Comparison of ENCODE assay signal across 1 fruit fly cellular context in genomic region chrX:5968094-5968723, dm6.
A peak's percentile ranks its signal among the peaks of the same experiment; 100 is the strongest.
TF ChIP-seq lines count a peak whose summit lies in the region.

No protein-coding gene starts in this region.

TF ChIP-seq in whole organism, embryonic, 481 proteins besides CTCF, POLR2A, EP300 and RAD21 (continued from another document):
- peak; percentile 40; the same call in 1 of the 2 replicates for TF ChIP-seq sisA (GFP tag; IDR thresholded peaks at IDR 0.05; lab: Robert Waterston, UW)
- TF ChIP-seq CG1832 (GFP tag; optimal IDR thresholded peaks at IDR 0.05; lab: Kevin White, UChicago) = no peak
- peak; percentile 50 for TF ChIP-seq CG10366 (GFP tag; IDR thresholded peaks at IDR 0.05; lab: Robert Waterston, UW)
- 0 out of 2 replicates have a peak, but pooled peaks have one; percentile 15 for TF ChIP-seq HLH3B (GFP tag; IDR thresholded peaks at IDR 0.05; lab: Robert Waterston, UW)
- TF ChIP-seq CG3407 (GFP tag; optimal IDR thresholded peaks at IDR 0.05; lab: Kevin White, UChicago) = peak; percentile 8
- no peak for TF ChIP-seq CG8281 (tag; optimal IDR thresholded peaks at IDR 0.05; lab: Kevin White, UChicago)
- peak; percentile 47; the same call in 1 of the 3 replicates for TF ChIP-seq dysf (GFP tag; IDR thresholded peaks at IDR 0.05; lab: Robert Waterston, UW)
- peak; percentile 41 for TF ChIP-seq CG7839 (tag; optimal IDR thresholded peaks at IDR 0.05; lab: Kevin White, UChicago)
- TF ChIP-seq CG12391 (tag; optimal IDR thresholded peaks at IDR 0.05; lab: Kevin White, UChicago) = peak; percentile 41
- TF ChIP-seq CG12219 (GFP tag; optimal IDR thresholded peaks at IDR 0.05; lab: Kevin White, UChicago) = peak; percentile 14
- TF ChIP-seq CG11723 (GFP tag; optimal IDR thresholded peaks at IDR 0.05; lab: Kevin White, UChicago) = no peak
- TF ChIP-seq jumu (GFP tag; optimal IDR thresholded peaks at IDR 0.05; lab: Kevin White, UChicago) = peak; percentile 25
- no peak for TF ChIP-seq Gsc (GFP tag; IDR thresholded peaks at IDR 0.05; lab: Robert Waterston, UW)
- TF ChIP-seq tx (GFP tag; optimal IDR thresholded peaks at IDR 0.05; lab: Kevin White, UChicago) = no peak
- TF ChIP-seq ara (GFP tag; IDR thresholded peaks at IDR 0.05; lab: Robert Waterston, UW) = peak; percentile 63; the same call in 1 of the 2 replicates
- TF ChIP-seq vfl (GFP tag; optimal IDR thresholded peaks at IDR 0.05; lab: Kevin White, UChicago) = no peak
- TF ChIP-seq CG8359 (GFP tag; optimal IDR thresholded peaks at IDR 0.05; lab: Kevin White, UChicago; ENCODE audit: borderline replicate concordance) = peak; percentile 6
- TF ChIP-seq jigr1 (GFP tag; IDR thresholded peaks at IDR 0.05; lab: Robert Waterston, UW) = 0 out of 3 replicates have a peak, but pooled peaks have one; percentile 16
- no peak for TF ChIP-seq disco-r (GFP tag; optimal IDR thresholded peaks at IDR 0.05; lab: Kevin White, UChicago)
- TF ChIP-seq zen2 (GFP tag; IDR thresholded peaks at IDR 0.05; lab: Robert Waterston, UW; ENCODE audit: partially characterized antibody) = no peak
- no peak for TF ChIP-seq hkb (optimal IDR thresholded peaks at IDR 0.05; lab: Kevin White, UChicago)
- TF ChIP-seq hkb (GFP tag; IDR thresholded peaks at IDR 0.05; lab: Robert Waterston, UW) = no peak
- TF ChIP-seq az2 (GFP tag; optimal IDR thresholded peaks at IDR 0.05; lab: Kevin White, UChicago) = peak; percentile 43
- no peak for TF ChIP-seq peb (GFP tag; IDR thresholded peaks at IDR 0.05; lab: Robert Waterston, UW)
- no peak for TF ChIP-seq CG10431 (GFP tag; optimal IDR thresholded peaks at IDR 0.05; lab: Kevin White, UChicago)
- peak; percentile 6 for TF ChIP-seq CG17385 (GFP tag; optimal IDR thresholded peaks at IDR 0.05; lab: Kevin White, UChicago)
- TF ChIP-seq CG11695 (GFP tag; IDR thresholded peaks at IDR 0.05; lab: Robert Waterston, UW) = peak; percentile 43; the same call in 1 of the 3 replicates
- TF ChIP-seq phol (tag; optimal IDR thresholded peaks at IDR 0.05; lab: Kevin White, UChicago) = peak; percentile 43
- TF ChIP-seq Side (GFP tag; optimal IDR thresholded peaks at IDR 0.05; lab: Kevin White, UChicago) = no peak
- peak; percentile 18 for TF ChIP-seq grau (tag; optimal IDR thresholded peaks at IDR 0.05; lab: Kevin White, UChicago)
- TF ChIP-seq gsb-n (tag; optimal IDR thresholded peaks at IDR 0.05; lab: Kevin White, UChicago) = no peak
- TF ChIP-seq otp (GFP tag; IDR thresholded peaks at IDR 0.05; lab: Robert Waterston, UW) = peak; percentile 65; the same call in 1 of the 3 replicates
- no peak for TF ChIP-seq Gug (GFP tag; IDR thresholded peaks at IDR 0.05; lab: Robert Waterston, UW)
- 0 out of 3 replicates have a peak, but pooled peaks have one; percentile 26 for TF ChIP-seq sr (GFP tag; IDR thresholded peaks at IDR 0.05; lab: Robert Waterston, UW)
- TF ChIP-seq Jarid2 (GFP tag; optimal IDR thresholded peaks at IDR 0.05; lab: Kevin White, UChicago) = no peak
- 0 out of 2 replicates have a peak, but pooled peaks have one; percentile 16 for TF ChIP-seq Rx (GFP tag; IDR thresholded peaks at IDR 0.05; lab: Robert Waterston, UW)
- TF ChIP-seq CG6683 (GFP tag; optimal IDR thresholded peaks at IDR 0.05; lab: Kevin White, UChicago) = no peak
- TF ChIP-seq D (optimal IDR thresholded peaks at IDR 0.05; lab: Kevin White, UChicago) = no peak
- TF ChIP-seq D (GFP tag; optimal IDR thresholded peaks at IDR 0.05; lab: Kevin White, UChicago) = peak; percentile 40
- TF ChIP-seq Oli (tag; optimal IDR thresholded peaks at IDR 0.05; lab: Kevin White, UChicago) = peak; percentile 50
- peak; percentile 62 for TF ChIP-seq CG6689 (GFP tag; IDR thresholded peaks at IDR 0.05; lab: Robert Waterston, UW)
- TF ChIP-seq CkIIα-i1 (GFP tag; IDR thresholded peaks at IDR 0.05; lab: Robert Waterston, UW) = no peak
- peak; percentile 35 for TF ChIP-seq Six4 (GFP tag; optimal IDR thresholded peaks at IDR 0.05; lab: Kevin White, UChicago)
- TF ChIP-seq ap (GFP tag; IDR thresholded peaks at IDR 0.05; lab: Robert Waterston, UW) = no peak
- no peak for TF ChIP-seq emc (GFP tag; optimal IDR thresholded peaks at IDR 0.05; lab: Kevin White, UChicago)
- peak; percentile 44 for TF ChIP-seq CG14441 (GFP tag; IDR thresholded peaks at IDR 0.05; lab: Robert Waterston, UW)
- no peak for TF ChIP-seq sim (GFP tag; IDR thresholded peaks at IDR 0.05; lab: Robert Waterston, UW)
- TF ChIP-seq HHEX (GFP tag; optimal IDR thresholded peaks at IDR 0.05; lab: Kevin White, UChicago) = no peak
- peak; percentile 11 for TF ChIP-seq chn (GFP tag; optimal IDR thresholded peaks at IDR 0.05; lab: Kevin White, UChicago)
- no peak for TF ChIP-seq pan (optimal IDR thresholded peaks at IDR 0.05; lab: Kevin White, UChicago)
- peak in 1 of 2 experiments; percentile 67 for TF ChIP-seq pan (GFP tag; optimal IDR thresholded peaks at IDR 0.05 in 1 of 2, IDR thresholded peaks at IDR 0.05 in 1 of 2)
- peak; percentile 14; the same call in 1 of the 3 replicates for TF ChIP-seq CG14050 (GFP tag; IDR thresholded peaks at IDR 0.05; lab: Robert Waterston, UW)
- no peak for TF ChIP-seq Dfd (GFP tag; optimal IDR thresholded peaks at IDR 0.05; lab: Kevin White, UChicago)
- TF ChIP-seq lmd (GFP tag; IDR thresholded peaks at IDR 0.05; lab: Robert Waterston, UW) = peak; percentile 38; the same call in 1 of the 2 replicates
- TF ChIP-seq CG1529 (GFP tag; optimal IDR thresholded peaks at IDR 0.05; lab: Kevin White, UChicago) = peak; percentile 16
- no peak for TF ChIP-seq stwl (tag; optimal IDR thresholded peaks at IDR 0.05; lab: Kevin White, UChicago)
- no peak for TF ChIP-seq CG33557 (GFP tag; optimal IDR thresholded peaks at IDR 0.05; lab: Kevin White, UChicago)
- peak; percentile 43 for TF ChIP-seq Blimp-1 (GFP tag; optimal IDR thresholded peaks at IDR 0.05; lab: Kevin White, UChicago)
- peak; percentile 37; the same call in 1 of the 2 replicates for TF ChIP-seq CG31441 (GFP tag; IDR thresholded peaks at IDR 0.05; lab: Robert Waterston, UW)
- TF ChIP-seq CG17829 (tag; optimal IDR thresholded peaks at IDR 0.05; lab: Kevin White, UChicago) = peak; percentile 32
- TF ChIP-seq nau (GFP tag; optimal IDR thresholded peaks at IDR 0.05; lab: Kevin White, UChicago) = no peak
- no peak for TF ChIP-seq da (GFP tag; optimal IDR thresholded peaks at IDR 0.05; lab: Kevin White, UChicago)
- TF ChIP-seq Lhr (GFP tag; optimal IDR thresholded peaks at IDR 0.05; lab: Kevin White, UChicago) = no peak
- no peak for TF ChIP-seq cad (GFP tag; optimal IDR thresholded peaks at IDR 0.05; lab: Kevin White, UChicago)
- TF ChIP-seq H15 (GFP tag; IDR thresholded peaks at IDR 0.05; lab: Robert Waterston, UW) = peak; percentile 15; the same call in 1 of the 3 replicates
- TF ChIP-seq CG2678 (tag; optimal IDR thresholded peaks at IDR 0.05; lab: Kevin White, UChicago) = peak; percentile 24
- peak; percentile 52 for TF ChIP-seq gem (tag; optimal IDR thresholded peaks at IDR 0.05; lab: Kevin White, UChicago)
- peak; percentile 31 for TF ChIP-seq bab2 (GFP tag; optimal IDR thresholded peaks at IDR 0.05; lab: Kevin White, UChicago)
- peak; percentile 52 for TF ChIP-seq ATbp (GFP tag; optimal IDR thresholded peaks at IDR 0.05; lab: Kevin White, UChicago)
- peak; percentile 53 for TF ChIP-seq Sox102F (GFP tag; optimal IDR thresholded peaks at IDR 0.05; lab: Kevin White, UChicago)
- TF ChIP-seq eve (GFP tag; optimal IDR thresholded peaks at IDR 0.05; lab: Kevin White, UChicago) = peak in 1 of 2 experiments; percentile 38
- 0 out of 2 replicates have a peak, but pooled peaks have one; percentile 15 for TF ChIP-seq Doc2 (GFP tag; IDR thresholded peaks at IDR 0.05; lab: Robert Waterston, UW)
- no peak for TF ChIP-seq run (tag; optimal IDR thresholded peaks at IDR 0.05; lab: Kevin White, UChicago)
- TF ChIP-seq esg (GFP tag; conservative IDR thresholded peaks at IDR 0.05; lab: Robert Waterston, UW) = peak; percentile 38; the same call in 1 of the 2 replicates
- TF ChIP-seq zfh1 (GFP tag; IDR thresholded peaks at IDR 0.05; lab: Robert Waterston, UW) = peak; percentile 65
- peak; percentile 42; the same call in 1 of the 2 replicates for TF ChIP-seq Awh (GFP tag; IDR thresholded peaks at IDR 0.05; lab: Robert Waterston, UW)
- peak; percentile 40; the same call in 1 of the 2 replicates for TF ChIP-seq CG1024 (GFP tag; IDR thresholded peaks at IDR 0.05; lab: Robert Waterston, UW)
- TF ChIP-seq CG7357 (GFP tag; IDR thresholded peaks at IDR 0.05; lab: Robert Waterston, UW) = no peak
- TF ChIP-seq sob (GFP tag; IDR thresholded peaks at IDR 0.05; lab: Robert Waterston, UW) = peak; percentile 15; the same call in 1 of the 2 replicates
- TF ChIP-seq CG32532 (GFP tag; IDR thresholded peaks at IDR 0.05; lab: Robert Waterston, UW) = no peak
- TF ChIP-seq Hsf (GFP tag; optimal IDR thresholded peaks at IDR 0.05; lab: Kevin White, UChicago) = peak; percentile 10
- TF ChIP-seq CG10979 (tag; optimal IDR thresholded peaks at IDR 0.05; lab: Kevin White, UChicago) = peak; percentile 50
- TF ChIP-seq so (GFP tag; IDR thresholded peaks at IDR 0.05; lab: Robert Waterston, UW) = no peak; the same call in 2 of the 3 replicates
- peak; percentile 40 for TF ChIP-seq CG5245 (GFP tag; optimal IDR thresholded peaks at IDR 0.05; lab: Kevin White, UChicago)
- TF ChIP-seq Drgx (GFP tag; IDR thresholded peaks at IDR 0.05; lab: Robert Waterston, UW) = peak; percentile 87
- TF ChIP-seq Optix (GFP tag; IDR thresholded peaks at IDR 0.05; lab: Robert Waterston, UW) = 0 out of 3 replicates have a peak, but pooled peaks have one; percentile 43
- peak; percentile 24; the same call in 1 of the 2 replicates for TF ChIP-seq onecut (GFP tag; IDR thresholded peaks at IDR 0.05; lab: Robert Waterston, UW)
- TF ChIP-seq fd96Cb (tag; optimal IDR thresholded peaks at IDR 0.05; lab: Kevin White, UChicago) = peak; percentile 49
- TF ChIP-seq CG11560 (tag; IDR thresholded peaks at IDR 0.05; lab: Robert Waterston, UW) = 0 out of 3 replicates have a peak, but pooled peaks have one; percentile 22
- peak; percentile 21 for TF ChIP-seq pnt (GFP tag; optimal IDR thresholded peaks at IDR 0.05; lab: Kevin White, UChicago)
- peak; percentile 43; the same call in 1 of the 2 replicates for TF ChIP-seq ttk (GFP tag; IDR thresholded peaks at IDR 0.05; lab: Robert Waterston, UW)
- no peak for TF ChIP-seq prd (optimal IDR thresholded peaks at IDR 0.05; lab: Kevin White, UChicago)
- TF ChIP-seq prd (GFP tag; IDR thresholded peaks at IDR 0.05; lab: Robert Waterston, UW) = peak; percentile 72; the same call in 2 of the 3 replicates
- TF ChIP-seq Ssrp (tag; optimal IDR thresholded peaks at IDR 0.05; lab: Kevin White, UChicago) = peak; percentile 54
